Fruit fly (Drosophila melanogaster) whole organism: Measurements from ENCODE around the gene pico.

Source experiments
- CG8478 ChIP-seq: fragments of >200 bp; optimal IDR thresholded peaks from 2 replicates; lab custom pipeline; 2018; ENCODE audit warnings: inconsistent platforms
- Dll ChIP-seq: fragments of >200 bp; optimal IDR thresholded peaks from 2 replicates; lab custom pipeline; 2017
- EcR ChIP-seq, 2 experiments: fragments of >200 bp; optimal IDR thresholded peaks; 2 replicates each; lab custom pipeline; 2017; ENCODE audit warnings: missing biosample characterization in 2 of 2, missing genetic modification characterization in 2 of 2, missing genetic modification reagents in 2 of 2
- pan ChIP-seq: fragments of >200 bp; optimal IDR thresholded peaks from 2 replicates; lab custom pipeline; 2017
- psq ChIP-seq: fragments of >200 bp; optimal IDR thresholded peaks from 2 replicates; lab custom pipeline; 2017
- usp ChIP-seq: fragments of >200 bp; optimal IDR thresholded peaks from 2 replicates; lab custom pipeline; 2017; ENCODE audit warnings: missing biosample characterization, missing genetic modification characterization, mixed read lengths

DNA sequence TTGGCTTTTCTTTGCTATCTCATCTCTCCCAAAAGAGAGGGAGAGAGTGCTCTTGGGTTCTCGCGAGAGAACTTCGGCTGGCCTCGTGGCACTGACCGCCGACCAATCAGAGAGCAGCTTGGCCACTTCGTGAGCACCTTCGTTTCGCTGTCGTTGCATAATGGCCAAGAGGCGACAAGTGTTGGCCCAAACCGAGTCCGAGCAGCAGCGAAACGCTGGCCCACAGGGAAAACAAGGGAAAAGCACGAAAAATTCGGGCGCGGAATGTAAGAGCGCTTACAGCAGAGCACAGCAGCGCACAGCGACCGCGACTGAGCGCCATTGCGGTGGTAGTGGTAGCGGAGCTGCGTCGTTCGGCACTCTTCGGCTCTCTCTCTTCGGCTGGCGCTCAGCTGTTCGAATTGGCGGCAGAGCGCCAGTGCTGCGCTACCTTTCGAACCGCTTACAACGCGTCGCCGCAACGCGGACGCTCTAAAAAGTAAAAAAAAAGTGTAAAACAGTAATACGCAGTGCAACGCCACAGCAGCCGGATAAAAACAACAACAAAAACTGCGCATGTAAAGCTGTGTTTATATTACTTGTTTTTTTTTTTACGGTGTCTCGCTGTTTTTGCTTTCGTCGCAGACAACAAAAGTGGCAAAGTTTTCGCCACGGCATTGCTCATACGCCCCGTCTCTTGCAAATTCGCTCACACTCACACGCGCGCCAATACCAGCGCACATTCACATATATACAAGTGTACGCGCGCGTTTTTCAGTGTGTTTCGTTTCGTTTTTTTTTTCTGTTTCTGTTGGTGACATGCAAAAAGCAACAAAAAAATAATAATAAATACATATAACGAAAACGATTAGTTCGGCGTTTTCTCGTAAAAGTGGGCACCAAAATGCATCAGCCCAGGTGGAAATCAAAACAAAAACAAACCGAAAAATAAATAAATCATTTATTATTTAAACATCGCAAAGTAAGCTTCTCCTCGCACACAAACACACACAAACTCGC lies 35.4 kb upstream of the pico start:
- TF ChIP-seq EcR (GFP tag; optimal IDR thresholded peaks at IDR 0.05; lab: Kevin White, UChicago) (no peak), usp (no peak), Dll (lab: Kevin White, UChicago) (peak; percentile 88), psq (lab: Kevin White, UChicago) (no peak), CG8478 (lab: Kevin White, UChicago) (peak; percentile 45), pan (lab: Kevin White, UChicago) (no peak)
